Fruit fly (Drosophila melanogaster) whole organism, embryonic: ENCODE measurements around the gene CG4020.
A peak's percentile ranks its signal among the peaks of the same experiment; 100 is the strongest.

Experiments used
- Ada2b ChIP-seq: fragments of 200-800 bp; sonication (Bioruptor generic); IDR thresholded peaks from 2 replicates; pipeline ENCODE4 v1.3.6; 2022; ENCODE audit warnings: missing biosample characterization, missing genetic modification characterization
- CG10147 ChIP-seq: fragments of 200-800 bp; sonication (Bioruptor generic); optimal IDR thresholded peaks from 2 replicates; lab custom pipeline; 2019; ENCODE audit warnings: missing biosample characterization, mild to moderate bottlenecking, missing genetic modification characterization, moderate library complexity
- CG10366 ChIP-seq: fragments of 200-800 bp; sonication (Bioruptor generic); IDR thresholded peaks from 2 replicates; pipeline ENCODE4 v1.3.6; 2022; ENCODE audit warnings: missing biosample characterization, missing genetic modification characterization
- CG11456 ChIP-seq: fragments of 200-800 bp; sonication (Bioruptor generic); IDR thresholded peaks from 3 replicates; pipeline ENCODE4 v1.3.6; 2022; ENCODE audit warnings: missing biosample characterization, missing genetic modification characterization
- CG11560 ChIP-seq: fragments of 200-800 bp; sonication (Bioruptor generic); IDR thresholded peaks from 3 replicates; pipeline ENCODE4 v1.3.6; 2022; ENCODE audit warnings: missing biosample characterization, missing genetic modification characterization
- CG12219 ChIP-seq: fragments of 200-800 bp; sonication (Bioruptor generic); optimal IDR thresholded peaks from 3 replicates; lab custom pipeline; 2018; ENCODE audit warnings: missing biosample characterization, mild to moderate bottlenecking, missing genetic modification characterization
- CG12744 ChIP-seq: fragments of 200-800 bp; sonication (Bioruptor generic); optimal IDR thresholded peaks from 2 replicates; lab custom pipeline; 2016; ENCODE audit warnings: missing biosample characterization, missing genetic modification characterization
- CG1603 ChIP-seq: fragments of 200-800 bp; sonication (Bioruptor generic); optimal IDR thresholded peaks from 2 replicates; lab custom pipeline; 2019; ENCODE audit warnings: missing biosample characterization, mild to moderate bottlenecking, missing genetic modification characterization, moderate library complexity
- CG1647 ChIP-seq: fragments of 200-800 bp; sonication (Bioruptor generic); optimal IDR thresholded peaks from 3 replicates; lab custom pipeline; 2016; ENCODE audit warnings: missing biosample characterization, missing genetic modification characterization
- CG18262 ChIP-seq: fragments of 200-800 bp; optimal IDR thresholded peaks from 3 replicates; lab custom pipeline; 2019; ENCODE audit warnings: missing biosample characterization, mild to moderate bottlenecking, missing genetic modification characterization, moderate library complexity
- CG1832 ChIP-seq: fragments of 200-800 bp; sonication (Bioruptor generic); optimal IDR thresholded peaks from 2 replicates; lab custom pipeline; 2017; ENCODE audit warnings: missing biosample characterization, mild to moderate bottlenecking, missing genetic modification characterization, inconsistent platforms
- CG18599 ChIP-seq: fragments of 200-800 bp; sonication (Bioruptor generic); optimal IDR thresholded peaks from 3 replicates; lab custom pipeline; 2017; ENCODE audit warnings: missing biosample characterization, missing genetic modification characterization, mild to moderate bottlenecking, moderate library complexity, missing genetic modification reagents
- CG2129 ChIP-seq: fragments of 200-800 bp; sonication (Bioruptor generic); IDR thresholded peaks from 2 replicates; pipeline ENCODE4 v1.3.6; 2022; ENCODE audit warnings: missing biosample characterization, missing genetic modification characterization; ENCODE audit not compliant: partially characterized antibody
- CG2202 ChIP-seq: fragments of 200-800 bp; sonication (Bioruptor generic); optimal IDR thresholded peaks from 2 replicates; lab custom pipeline; 2018; ENCODE audit warnings: missing biosample characterization, mild to moderate bottlenecking, missing genetic modification characterization
- CG31224 ChIP-seq: fragments of 200-800 bp; sonication (Bioruptor generic); IDR thresholded peaks from 2 replicates; pipeline ENCODE4 v1.3.6; 2022; ENCODE audit warnings: missing biosample characterization, missing genetic modification characterization
- CG32532 ChIP-seq: fragments of 200-800 bp; sonication (Bioruptor generic); IDR thresholded peaks from 2 replicates; pipeline ENCODE4 v1.3.6; 2022; ENCODE audit warnings: missing biosample characterization, missing genetic modification characterization
- CG34224 ChIP-seq: fragments of 200-800 bp; sonication (Bioruptor generic); IDR thresholded peaks from 3 replicates; pipeline ENCODE4 v1.3.6; 2022; ENCODE audit warnings: missing biosample characterization, missing genetic modification characterization; ENCODE audit not compliant: partially characterized antibody
- CG3995 ChIP-seq: fragments of 200-800 bp; sonication (Bioruptor generic); optimal IDR thresholded peaks from 3 replicates; lab custom pipeline; 2016; ENCODE audit warnings: missing biosample characterization, missing genetic modification characterization
- CG4730 ChIP-seq: fragments of 200-800 bp; sonication (Bioruptor generic); IDR thresholded peaks from 2 replicates; pipeline ENCODE4 v1.3.6; 2022; ENCODE audit warnings: missing biosample characterization, missing genetic modification characterization
- CG6272 ChIP-seq: fragments of 200-800 bp; sonication (Bioruptor generic); IDR thresholded peaks from 2 replicates; pipeline ENCODE4 v1.3.6; 2022; ENCODE audit warnings: missing biosample characterization, missing genetic modification characterization
- CG6791 ChIP-seq: fragments of 200-800 bp; sonication (Bioruptor generic); IDR thresholded peaks from 3 replicates; pipeline ENCODE4 v1.3.6; 2022; ENCODE audit warnings: missing biosample characterization, missing genetic modification characterization; ENCODE audit not compliant: partially characterized antibody
- CG8290 ChIP-seq, 3 experiments: fragments of 200-800 bp; sonication (Bioruptor generic); optimal IDR thresholded peaks; 2 replicates each; lab custom pipeline; 2016 to 2019; ENCODE audit warnings: missing biosample characterization in 3 of 3, missing genetic modification characterization in 3 of 3, mild to moderate bottlenecking in 2 of 3, moderate library complexity in 1 of 3
- CG8924 ChIP-seq: fragments of 200-800 bp; optimal IDR thresholded peaks from 3 replicates; lab custom pipeline; 2019; ENCODE audit warnings: missing biosample characterization, mild to moderate bottlenecking, missing genetic modification characterization, moderate library complexity
- CHES-1-like ChIP-seq: fragments of 200-800 bp; sonication (Bioruptor generic); optimal IDR thresholded peaks from 2 replicates; lab custom pipeline; 2016; ENCODE audit warnings: missing biosample characterization, missing genetic modification characterization
- CTCF ChIP-seq: fragments of 200-800 bp; sonication (Bioruptor generic); optimal IDR thresholded peaks from 2 replicates; lab custom pipeline; 2017; ENCODE audit warnings: missing biosample characterization, mild to moderate bottlenecking, missing genetic modification characterization, moderate library complexity
- Ets97D ChIP-seq: fragments of 200-800 bp; sonication (Bioruptor generic); optimal IDR thresholded peaks from 3 replicates; lab custom pipeline; 2016; ENCODE audit warnings: missing biosample characterization, missing genetic modification characterization
- Gug ChIP-seq: fragments of 200-800 bp; sonication (Bioruptor generic); IDR thresholded peaks from 4 replicates; pipeline ENCODE4 v1.3.6; 2022; ENCODE audit warnings: missing biosample characterization, missing genetic modification characterization
- Hsf ChIP-seq: fragments of 200-800 bp; sonication (Bioruptor generic); optimal IDR thresholded peaks from 3 replicates; lab custom pipeline; 2016; ENCODE audit warnings: missing biosample characterization, missing genetic modification characterization
- Lim3 ChIP-seq: fragments of 200-800 bp; sonication (Bioruptor generic); IDR thresholded peaks from 2 replicates; pipeline ENCODE4 v1.3.6; 2022; ENCODE audit warnings: missing biosample characterization, missing genetic modification characterization
- Meics ChIP-seq: fragments of 200-800 bp; sonication (Bioruptor generic); optimal IDR thresholded peaks from 2 replicates; lab custom pipeline; 2017; ENCODE audit warnings: missing biosample characterization, mild to moderate bottlenecking, missing genetic modification characterization
- Ravus ChIP-seq: fragments of 200-800 bp; sonication (Bioruptor generic); IDR thresholded peaks from 2 replicates; pipeline ENCODE4 v1.3.6; 2022; ENCODE audit warnings: missing biosample characterization, missing genetic modification characterization
- Side ChIP-seq: fragments of 200-800 bp; sonication (Bioruptor generic); optimal IDR thresholded peaks from 2 replicates; lab custom pipeline; 2016; ENCODE audit warnings: missing biosample characterization, missing genetic modification characterization
- Sry-δ ChIP-seq: fragments of 200-800 bp; sonication (Bioruptor generic); optimal IDR thresholded peaks from 2 replicates; lab custom pipeline; 2016; ENCODE audit warnings: missing biosample characterization, missing genetic modification characterization
- YL-1 ChIP-seq: fragments of 200-800 bp; sonication (Bioruptor generic); optimal IDR thresholded peaks from 3 replicates; lab custom pipeline; 2017; ENCODE audit warnings: missing biosample characterization, mild to moderate bottlenecking, missing genetic modification characterization
- az2 ChIP-seq: fragments of 200-800 bp; sonication (Bioruptor generic); optimal IDR thresholded peaks from 3 replicates; lab custom pipeline; 2016; ENCODE audit warnings: missing biosample characterization, missing genetic modification characterization
- chif ChIP-seq, 2 experiments: fragments of 200-800 bp; sonication (Bioruptor generic); optimal IDR thresholded peaks; 3 replicates each; lab custom pipeline; 2016; ENCODE audit warnings: missing biosample characterization in 2 of 2, missing genetic modification characterization in 2 of 2
- chn ChIP-seq: fragments of 200-800 bp; sonication (Bioruptor generic); optimal IDR thresholded peaks from 2 replicates; lab custom pipeline; 2016; ENCODE audit warnings: missing biosample characterization, missing genetic modification characterization
- fd96Cb ChIP-seq: fragments of 200-800 bp; sonication (Bioruptor generic); optimal IDR thresholded peaks from 2 replicates; lab custom pipeline; 2018; ENCODE audit warnings: missing biosample characterization, mild to moderate bottlenecking, missing genetic modification characterization, moderate library complexity
- fru ChIP-seq: fragments of >200 bp; optimal IDR thresholded peaks from 2 replicates; lab custom pipeline; 2017
- hb ChIP-seq: fragments of 200-800 bp; sonication (Bioruptor generic); IDR thresholded peaks from 3 replicates; pipeline ENCODE4 v1.3.6; 2022; ENCODE audit warnings: missing biosample characterization, missing genetic modification characterization; ENCODE audit not compliant: partially characterized antibody
- kay ChIP-seq: fragments of 200-800 bp; sonication (Bioruptor generic); optimal IDR thresholded peaks from 2 replicates; lab custom pipeline; 2016; ENCODE audit warnings: missing biosample characterization, missing genetic modification characterization
- mld ChIP-seq: fragments of 200-800 bp; sonication (Bioruptor generic); IDR thresholded peaks from 3 replicates; pipeline ENCODE4 v1.3.6; 2022; ENCODE audit warnings: missing biosample characterization, missing genetic modification characterization; ENCODE audit not compliant: partially characterized antibody
- otp ChIP-seq: fragments of 200-800 bp; sonication (Bioruptor generic); IDR thresholded peaks from 3 replicates; pipeline ENCODE4, ENCODE4 v1.3.6; 2022; ENCODE audit warnings: missing biosample characterization, missing genetic modification characterization
- pho ChIP-seq: fragments of 200-800 bp; sonication (Bioruptor generic); optimal IDR thresholded peaks from 2 replicates; lab custom pipeline; 2016; ENCODE audit warnings: missing biosample characterization, missing genetic modification characterization
- sc ChIP-seq, 3 experiments: fragments of >200 bp in 2 of 3; fragments of 200-800 bp in 1 of 3; sonication (Bioruptor generic) in 1 of 3; optimal IDR thresholded peaks; 2 replicates in 2 of 3; 3 replicates in 1 of 3; lab custom pipeline; 2017; ENCODE audit warnings: mild to moderate bottlenecking in 1 of 3, missing biosample characterization in 1 of 3, missing genetic modification characterization in 1 of 3, missing genetic modification reagents in 1 of 3
- shn ChIP-seq: fragments of 200-800 bp; sonication (Bioruptor generic); optimal IDR thresholded peaks from 3 replicates; lab custom pipeline; 2016; ENCODE audit warnings: missing biosample characterization, missing genetic modification characterization
- sim ChIP-seq: fragments of 200-800 bp; sonication (Bioruptor generic); IDR thresholded peaks from 2 replicates; pipeline ENCODE4 v1.3.6; 2022; ENCODE audit warnings: missing biosample characterization, missing genetic modification characterization
- slou ChIP-seq: fragments of 200-800 bp; sonication (Bioruptor generic); optimal IDR thresholded peaks from 3 replicates; lab custom pipeline; 2016; ENCODE audit warnings: missing biosample characterization, missing genetic modification characterization
- trem ChIP-seq: fragments of 200-800 bp; optimal IDR thresholded peaks from 3 replicates; lab custom pipeline; 2019; ENCODE audit warnings: missing biosample characterization, mild to moderate bottlenecking, missing genetic modification characterization, moderate library complexity
- vfl ChIP-seq: fragments of 200-800 bp; sonication (Bioruptor generic); optimal IDR thresholded peaks from 2 replicates; lab custom pipeline; 2016; ENCODE audit warnings: missing biosample characterization, missing genetic modification characterization
- vvl ChIP-seq: fragments of 200-800 bp; sonication (Bioruptor generic); IDR thresholded peaks from 2 replicates; pipeline ENCODE4 v1.3.6; 2022; ENCODE audit warnings: missing biosample characterization, missing genetic modification characterization

CG4020 gene

DNA sequence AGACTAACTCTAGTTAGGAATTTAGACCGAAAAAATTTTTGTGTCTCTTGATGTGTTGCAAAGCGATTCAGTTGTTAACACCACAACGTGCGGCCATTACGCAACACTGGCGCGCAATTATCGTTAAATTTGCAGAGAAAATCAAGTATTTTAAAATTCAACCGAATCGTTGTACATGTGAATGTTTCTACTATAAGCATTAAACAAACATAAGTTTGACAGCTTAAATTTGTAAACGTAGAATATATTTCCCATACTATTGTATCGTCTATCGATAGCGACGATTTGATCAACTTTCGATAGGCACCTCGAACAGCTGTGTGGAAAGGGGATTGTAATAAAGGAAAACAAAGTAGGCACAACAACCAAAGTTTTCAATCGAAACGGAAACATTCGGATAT, 26.0 kb upstream of the CG4020 start, which contains the start of the genes Usp30 and CG16721 (continued):
- TF ChIP-seq CG8290 (GFP tag; optimal IDR thresholded peaks at IDR 0.05; lab: Kevin White, UChicago) (peak; percentile 77), CG8290 (tag; optimal IDR thresholded peaks at IDR 0.05; lab: Kevin White, UChicago) (peak in 1 of 2 experiments; percentile 42), sc (optimal IDR thresholded peaks at IDR 0.05; lab: Kevin White, UChicago) (no peak), sc (GFP tag; optimal IDR thresholded peaks at IDR 0.05; lab: Kevin White, UChicago) (no peak), hb (GFP tag; lab: Robert Waterston, UW) (peak; percentile 55; the same call in 1 of the 3 replicates), Gug (GFP tag; lab: Robert Waterston, UW) (peak; percentile 5; the same call in 1 of the 4 replicates), Side (GFP tag; lab: Kevin White, UChicago) (peak; percentile 63), Lim3 (GFP tag; lab: Robert Waterston, UW) (no peak), fru (lab: Kevin White, UChicago) (no peak), YL-1 (GFP tag; lab: Kevin White, UChicago) (peak; percentile 2), CG6272 (0 out of 2 replicates have a peak, but pooled peaks have one; percentile 11), az2 (GFP tag; lab: Kevin White, UChicago) (peak; percentile 6), mld (GFP tag; lab: Robert Waterston, UW) (peak; percentile 59; the same call in 1 of the 3 replicates), sim (no peak), CG18262 (tag; lab: Kevin White, UChicago) (peak; percentile 26), vfl (GFP tag; lab: Kevin White, UChicago) (peak; percentile 35), CG3995 (GFP tag; lab: Kevin White, UChicago) (peak; percentile 20), CG6791 (GFP tag; lab: Robert Waterston, UW) (peak; percentile 71; the same call in 2 of the 3 replicates), trem (tag; lab: Kevin White, UChicago) (peak; percentile 76), pho (peak; percentile 39), fd96Cb (tag; lab: Kevin White, UChicago) (no peak), Meics (GFP tag; lab: Kevin White, UChicago) (peak; percentile 26), Ets97D (GFP tag; lab: Kevin White, UChicago) (peak; percentile 74), Ada2b (no peak), CG1832 (GFP tag; lab: Kevin White, UChicago) (no peak), CG11456 (GFP tag; lab: Robert Waterston, UW) (peak; percentile 42; the same call in 1 of the 3 replicates), kay (GFP tag; lab: Kevin White, UChicago) (peak; percentile 8), shn (GFP tag; lab: Kevin White, UChicago) (peak; percentile 58), CG31224 (GFP tag; lab: Robert Waterston, UW) (no peak), CG4730 (no peak), CG32532 (0 out of 2 replicates have a peak, but pooled peaks have one; percentile 28), CG18599 (GFP tag; lab: Kevin White, UChicago) (peak; percentile 62), CHES-1-like (peak; percentile 68), Hsf (GFP tag; lab: Kevin White, UChicago) (peak; percentile 22), Ravus (no peak), CG12219 (peak; percentile 1), CG10366 (no peak), CG8924 (tag; lab: Kevin White, UChicago) (no peak), CG2129 (peak; percentile 52; the same call in 1 of the 2 replicates), CG12744 (GFP tag; lab: Kevin White, UChicago) (peak; percentile 34), chif (GFP tag; optimal IDR thresholded peaks at IDR 0.05; lab: Kevin White, UChicago) (peak; percentile 22 to 31), slou (GFP tag; lab: Kevin White, UChicago) (peak; percentile 38), CG11560 (no peak), CG1603 (peak; percentile 78), CG34224 (GFP tag; lab: Robert Waterston, UW) (peak; percentile 87), chn (GFP tag; lab: Kevin White, UChicago) (peak; percentile 55), CG2202 (tag; lab: Kevin White, UChicago) (no peak), otp (GFP tag; lab: Robert Waterston, UW) (no peak), vvl (peak; percentile 74), CG10147 (peak; percentile 5), CTCF (peak; percentile 41), CG1647 (GFP tag; lab: Kevin White, UChicago) (peak; percentile 33), Sry-δ (GFP tag; lab: Kevin White, UChicago) (peak; percentile 75)
